Worm (Caenorhabditis elegans) whole organism, L4 larva: Measurements from ENCODE around the gene F59B10.4.

Source experiments
- D1046.2 ChIP-seq: fragments of 200-800 bp; sonication (Bioruptor generic); IDR thresholded peaks from 2 replicates; pipeline ENCODE4 v1.3.6; 2022; ENCODE audit warnings: missing genetic modification characterization, missing compliant biosample characterization
- F10B5.3 ChIP-seq: sonication (generic microtip); optimal IDR thresholded peaks from 2 replicates; lab custom pipeline; 2016; ENCODE audit warnings: mild to moderate bottlenecking, missing genetic modification characterization, missing compliant biosample characterization
- F44E2.7 ChIP-seq: fragments of 200-800 bp; sonication (Bioruptor generic); IDR thresholded peaks from 2 replicates; pipeline ENCODE4 v2.1.2; 2022; ENCODE audit warnings: missing genetic modification characterization, missing compliant biosample characterization
- F49E8.2 ChIP-seq: sonication (generic microtip); optimal IDR thresholded peaks from 2 replicates; lab custom pipeline; 2016; ENCODE audit warnings: missing compliant biosample characterization, mild to moderate bottlenecking, missing genetic modification characterization, borderline replicate concordance
- R02D3.7 ChIP-seq: fragments of 150-350 bp; sonication (generic microtip); optimal IDR thresholded peaks from 3 replicates; lab custom pipeline; 2014; ENCODE audit warnings: missing biosample characterization, missing genetic modification characterization
- T26A8.4 ChIP-seq: fragments of 200-800 bp; sonication (Bioruptor generic); IDR thresholded peaks from 2 replicates; pipeline ENCODE4 v1.3.6; 2022; ENCODE audit warnings: missing genetic modification characterization, missing compliant biosample characterization
- Y48G9A.11 ChIP-seq: fragments of 200-800 bp; sonication (Bioruptor generic); IDR thresholded peaks from 2 replicates; pipeline ENCODE4 v1.3.6; 2022; ENCODE audit warnings: missing genetic modification reagents, missing genetic modification characterization, missing compliant biosample characterization
- Y5F2A.4 ChIP-seq: fragments of 200-800 bp; sonication (Bioruptor generic); optimal IDR thresholded peaks from 2 replicates; lab custom pipeline; 2018; ENCODE audit warnings: mild to moderate bottlenecking, missing genetic modification characterization, missing compliant biosample characterization
- attf-4 ChIP-seq: sonication (generic microtip); optimal IDR thresholded peaks from 3 replicates; lab custom pipeline; 2017; ENCODE audit warnings: missing biosample characterization, missing genetic modification characterization
- ceh-28 ChIP-seq: fragments of 150-350 bp; optimal IDR thresholded peaks from 2 replicates; lab custom pipeline; 2014; ENCODE audit warnings: missing biosample characterization, missing genetic modification reagents, missing genetic modification characterization
- ceh-32 ChIP-seq: sonication (generic microtip); optimal IDR thresholded peaks from 2 replicates; lab custom pipeline; 2016; ENCODE audit warnings: mild to moderate bottlenecking, missing genetic modification characterization, missing compliant biosample characterization; ENCODE audit not compliant: poor library complexity
- ctbp-1 ChIP-seq: fragments of 200-800 bp; sonication (Bioruptor generic); IDR thresholded peaks from 2 replicates; pipeline ENCODE4 v1.3.6; 2022; ENCODE audit warnings: missing genetic modification reagents, missing genetic modification characterization, missing compliant biosample characterization
- daf-12 ChIP-seq: fragments of 150-350 bp; optimal IDR thresholded peaks from 2 replicates; lab custom pipeline; 2014; ENCODE audit warnings: missing biosample characterization, missing genetic modification reagents, missing genetic modification characterization
- daf-19 ChIP-seq: fragments of 200-800 bp; sonication (Bioruptor generic); conservative IDR thresholded peaks from 2 replicates; pipeline ENCODE4 v1.3.6; 2022; ENCODE audit warnings: missing genetic modification characterization, missing compliant biosample characterization
- dpl-1 ChIP-seq: fragments of 150-350 bp; optimal IDR thresholded peaks from 2 replicates; lab custom pipeline; 2014; ENCODE audit warnings: missing biosample characterization, missing genetic modification reagents, missing genetic modification characterization
- duxl-1 ChIP-seq: sonication (generic microtip); optimal IDR thresholded peaks from 2 replicates; lab custom pipeline; 2016; ENCODE audit warnings: mild to moderate bottlenecking, missing genetic modification characterization, moderate library complexity, missing compliant biosample characterization; ENCODE audit not compliant: poor library complexity
- dve-1 ChIP-seq: sonication (generic microtip); optimal IDR thresholded peaks from 2 replicates; lab custom pipeline; 2017; ENCODE audit warnings: antibody characterized with exemption, mild to moderate bottlenecking, missing genetic modification characterization, missing compliant biosample characterization; ENCODE audit not compliant: insufficient read depth
- egl-27 ChIP-seq: sonication (generic microtip); optimal IDR thresholded peaks from 3 replicates; lab custom pipeline; 2017; ENCODE audit warnings: missing biosample characterization, missing genetic modification reagents, missing genetic modification characterization
- fkh-10 ChIP-seq: fragments of 150-350 bp; optimal IDR thresholded peaks from 2 replicates; lab custom pipeline; 2014; ENCODE audit warnings: missing biosample characterization, missing genetic modification reagents, missing genetic modification characterization
- gei-8 ChIP-seq: fragments of 200-800 bp; sonication (Bioruptor generic); optimal IDR thresholded peaks from 2 replicates; lab custom pipeline; 2018; ENCODE audit warnings: mild to moderate bottlenecking, missing genetic modification characterization, missing compliant biosample characterization
- hif-1 ChIP-seq, 2 experiments: sonication (generic microtip); optimal IDR thresholded peaks; 2 replicates each; lab custom pipeline; 2016 to 2017; ENCODE audit warnings: missing compliant biosample characterization in 2 of 2, missing genetic modification characterization in 2 of 2, missing genetic modification reagents in 2 of 2, missing genotype in 2 of 2, mild to moderate bottlenecking in 1 of 2
- hlh-11 ChIP-seq: fragments of 200-800 bp; sonication (Bioruptor generic); optimal IDR thresholded peaks from 2 replicates; lab custom pipeline; 2018; ENCODE audit warnings: mild to moderate bottlenecking, missing genetic modification characterization, missing compliant biosample characterization
- hmg-1.1 ChIP-seq: fragments of 200-800 bp; sonication (Bioruptor generic); IDR thresholded peaks from 2 replicates; pipeline ENCODE4 v1.3.6; 2022; ENCODE audit warnings: missing genetic modification reagents, missing genetic modification characterization, missing compliant biosample characterization
- lin-1 ChIP-seq: fragments of 200-800 bp; sonication (Bioruptor generic); IDR thresholded peaks from 2 replicates; pipeline ENCODE4 v1.3.6; 2022; ENCODE audit warnings: missing genetic modification reagents, missing genetic modification characterization, missing compliant biosample characterization
- lin-13 ChIP-seq: fragments of 150-350 bp; optimal IDR thresholded peaks from 2 replicates; lab custom pipeline; 2014; ENCODE audit warnings: missing biosample characterization, missing genetic modification reagents, missing genetic modification characterization
- lin-38 ChIP-seq: fragments of 200-800 bp; sonication (Bioruptor generic); IDR thresholded peaks from 2 replicates; pipeline ENCODE4 v1.3.6; 2022; ENCODE audit warnings: missing genetic modification reagents, missing genetic modification characterization, missing compliant biosample characterization
- mdl-1 ChIP-seq, 2 experiments: fragments of 150-350 bp in 1 of 2; sonication (generic microtip) in 1 of 2; optimal IDR thresholded peaks; 2 replicates each; lab custom pipeline; 2014 to 2017; ENCODE audit warnings: missing biosample characterization in 2 of 2, missing genetic modification characterization in 2 of 2
- mep-1 ChIP-seq: fragments of 150-350 bp; sonication (generic microtip); optimal IDR thresholded peaks from 3 replicates; lab custom pipeline; 2014; ENCODE audit warnings: missing biosample characterization, missing genetic modification characterization
- mxl-3 ChIP-seq: fragments of 200-800 bp; sonication (Bioruptor generic); optimal IDR thresholded peaks from 2 replicates; lab custom pipeline; 2018; ENCODE audit warnings: mild to moderate bottlenecking, missing genetic modification characterization, missing compliant biosample characterization
- nhr-11 ChIP-seq: fragments of 150-350 bp; optimal IDR thresholded peaks from 2 replicates; lab custom pipeline; 2014; ENCODE audit warnings: missing biosample characterization, missing genetic modification characterization
- nhr-237 ChIP-seq: sonication (generic microtip); optimal IDR thresholded peaks from 2 replicates; lab custom pipeline; 2017; ENCODE audit warnings: missing biosample characterization, missing genetic modification characterization
- nhr-28 ChIP-seq: fragments of 150-350 bp; optimal IDR thresholded peaks from 2 replicates; lab custom pipeline; 2014; ENCODE audit warnings: missing biosample characterization, missing genetic modification characterization
- nhr-42 ChIP-seq: fragments of 200-800 bp; sonication (Bioruptor generic); IDR thresholded peaks from 2 replicates; pipeline ENCODE4 v1.3.6; 2022; ENCODE audit warnings: missing genetic modification characterization, missing compliant biosample characterization
- nhr-48 ChIP-seq: sonication (generic microtip); optimal IDR thresholded peaks from 2 replicates; lab custom pipeline; 2016; ENCODE audit warnings: mild to moderate bottlenecking, missing genetic modification characterization, missing compliant biosample characterization
- nhr-77 ChIP-seq: fragments of 150-350 bp; optimal IDR thresholded peaks from 2 replicates; lab custom pipeline; 2014; ENCODE audit warnings: missing biosample characterization, missing genetic modification characterization
- php-3 ChIP-seq: fragments of 200-800 bp; sonication (Bioruptor generic); IDR thresholded peaks from 2 replicates; pipeline ENCODE4 v1.3.6; 2022; ENCODE audit warnings: missing genetic modification reagents, missing genetic modification characterization, missing compliant biosample characterization
- pqm-1 ChIP-seq: sonication (generic microtip); optimal IDR thresholded peaks from 2 replicates; lab custom pipeline; 2017; ENCODE audit warnings: missing biosample characterization, missing genetic modification characterization
- rbr-2 ChIP-seq: sonication (generic microtip); optimal IDR thresholded peaks from 2 replicates; lab custom pipeline; 2016; ENCODE audit warnings: missing genotype, missing genetic modification characterization, missing compliant biosample characterization
- saeg-2 ChIP-seq: fragments of 200-800 bp; sonication (Bioruptor generic); IDR thresholded peaks from 2 replicates; pipeline ENCODE4 v1.3.6; 2022; ENCODE audit warnings: missing genetic modification reagents, missing genetic modification characterization, missing compliant biosample characterization
- sdz-12 ChIP-seq: fragments of 200-800 bp; sonication (Bioruptor generic); optimal IDR thresholded peaks from 2 replicates; lab custom pipeline; 2018; ENCODE audit warnings: mild to moderate bottlenecking, missing genetic modification characterization, missing compliant biosample characterization
- skn-1 ChIP-seq: fragments of 150-350 bp; optimal IDR thresholded peaks from 2 replicates; lab custom pipeline; 2014; ENCODE audit warnings: missing biosample characterization, missing genetic modification characterization
- snpc-1.2 ChIP-seq: fragments of 200-800 bp; sonication (Bioruptor generic); IDR thresholded peaks from 2 replicates; pipeline ENCODE4 v1.3.6; 2022; ENCODE audit warnings: missing genetic modification reagents, missing genetic modification characterization, missing compliant biosample characterization
- snpc-4 ChIP-seq: fragments of 150-350 bp; optimal IDR thresholded peaks from 2 replicates; lab custom pipeline; 2014; ENCODE audit warnings: missing biosample characterization, missing genetic modification characterization
- spr-3 ChIP-seq: fragments of 200-800 bp; sonication (Bioruptor generic); optimal IDR thresholded peaks from 2 replicates; lab custom pipeline; 2018; ENCODE audit warnings: mild to moderate bottlenecking, missing genetic modification characterization, missing compliant biosample characterization
- tag-97 ChIP-seq: fragments of 200-800 bp; sonication (Bioruptor generic); IDR thresholded peaks from 2 replicates; pipeline ENCODE4 v1.3.6; 2022; ENCODE audit warnings: missing genetic modification characterization, missing compliant biosample characterization
- tra-1 ChIP-seq: fragments of 200-800 bp; sonication (Bioruptor generic); IDR thresholded peaks from 2 replicates; pipeline ENCODE4 v1.3.6; 2022; ENCODE audit warnings: missing genetic modification reagents, missing genetic modification characterization, missing compliant biosample characterization
- vab-7 ChIP-seq: fragments of 200-800 bp; sonication (Bioruptor generic); IDR thresholded peaks from 2 replicates; pipeline ENCODE4 v1.3.6; 2022; ENCODE audit warnings: missing genetic modification reagents, missing genetic modification characterization, missing compliant biosample characterization
- zag-1 ChIP-seq: fragments of 150-350 bp; optimal IDR thresholded peaks from 2 replicates; lab custom pipeline; 2014; ENCODE audit warnings: missing biosample characterization, missing genetic modification characterization
- zfp-2 ChIP-seq: sonication (generic microtip); optimal IDR thresholded peaks from 2 replicates; lab custom pipeline; 2016; ENCODE audit warnings: mild to moderate bottlenecking, missing genetic modification characterization, missing compliant biosample characterization
- zip-11 ChIP-seq: fragments of 200-800 bp; sonication (Bioruptor generic); IDR thresholded peaks from 2 replicates; pipeline ENCODE4 v1.3.6; 2022; ENCODE audit warnings: missing genetic modification characterization, missing compliant biosample characterization
- zip-2 ChIP-seq: fragments of 150-350 bp; optimal IDR thresholded peaks from 2 replicates; lab custom pipeline; 2014; ENCODE audit warnings: missing biosample characterization, missing genetic modification characterization

F59B10.4 gene

ce11 chrII:10541923-10542486 lies 23.1 kb upstream of the F59B10.4 start, which contains the start of gene pro-1 (continued):
- TF ChIP-seq lin-1 (GFP tag; lab: Robert Waterston, UW): peak; percentile 72
- TF ChIP-seq zag-1: no peak
- TF ChIP-seq hif-1 (tag; optimal IDR thresholded peaks at IDR 0.05; lab: Kevin White, UChicago): peak in 1 of 2 experiments; percentile 84
- no peak for TF ChIP-seq F10B5.3 (tag; lab: Kevin White, UChicago)
- no peak for TF ChIP-seq pqm-1 (tag; lab: Kevin White, UChicago)
- peak; percentile 62 for TF ChIP-seq rbr-2
- TF ChIP-seq gei-8 (GFP tag; lab: Kevin White, UChicago): peak; percentile 12
- TF ChIP-seq duxl-1 (tag; lab: Kevin White, UChicago): peak; percentile 83
- peak; percentile 52 for TF ChIP-seq ceh-28 (tag; lab: Kevin White, UChicago)
- peak; percentile 72; the same call in 1 of the 2 replicates for TF ChIP-seq tag-97 (GFP tag; lab: Robert Waterston, UW)
- peak; percentile 89; the same call in 1 of the 2 replicates for TF ChIP-seq D1046.2 (GFP tag; lab: Robert Waterston, UW)
- TF ChIP-seq R02D3.7 (tag; lab: Kevin White, UChicago): peak; percentile 80
- peak; percentile 98 for TF ChIP-seq sdz-12 (GFP tag; lab: Kevin White, UChicago)
- no peak for TF ChIP-seq egl-27 (tag; lab: Kevin White, UChicago)
- TF ChIP-seq attf-4 (tag; lab: Kevin White, UChicago): no peak
- peak; percentile 6 for TF ChIP-seq lin-13 (GFP tag; lab: Kevin White, UChicago)
- peak; percentile 84 for TF ChIP-seq lin-38 (GFP tag; lab: Robert Waterston, UW)
- peak; percentile 35; the same call in 1 of the 2 replicates for TF ChIP-seq zip-11
- no peak for TF ChIP-seq F44E2.7
- TF ChIP-seq snpc-4 (tag; lab: Kevin White, UChicago): no peak
- TF ChIP-seq skn-1 (tag; lab: Kevin White, UChicago): no peak
- peak; percentile 80 for TF ChIP-seq hmg-1.1
- TF ChIP-seq nhr-77 (tag; lab: Kevin White, UChicago): peak; percentile 72
- TF ChIP-seq nhr-28 (tag; lab: Kevin White, UChicago): peak; percentile 47
- no peak for TF ChIP-seq nhr-237 (tag; lab: Kevin White, UChicago)
- TF ChIP-seq mep-1 (tag; lab: Kevin White, UChicago): peak; percentile 98
- TF ChIP-seq dpl-1: peak; percentile 58
- TF ChIP-seq ceh-32: no peak
- TF ChIP-seq F49E8.2: no peak
- TF ChIP-seq mxl-3 (GFP tag; lab: Kevin White, UChicago): no peak
- peak; percentile 22 for TF ChIP-seq nhr-48 (tag; lab: Kevin White, UChicago)
- TF ChIP-seq ctbp-1 (GFP tag; lab: Robert Waterston, UW): peak; percentile 96
- TF ChIP-seq daf-19 (GFP tag; lab: Robert Waterston, UW): peak; percentile 78
- TF ChIP-seq zip-2: peak; percentile 61
- TF ChIP-seq daf-12: no peak
- peak; percentile 48 for TF ChIP-seq spr-3 (GFP tag; lab: Kevin White, UChicago)
- TF ChIP-seq zfp-2 (tag; lab: Kevin White, UChicago): no peak
- no peak for TF ChIP-seq fkh-10 (GFP tag; lab: Kevin White, UChicago)
- TF ChIP-seq mdl-1 (tag; optimal IDR thresholded peaks at IDR 0.05; lab: Kevin White, UChicago): peak; percentile 6 to 13
- TF ChIP-seq nhr-42 (GFP tag; lab: Robert Waterston, UW): peak; percentile 78
- 0 out of 2 replicates have a peak, but pooled peaks have one; percentile 68 for TF ChIP-seq vab-7 (GFP tag; lab: Robert Waterston, UW)
- no peak for TF ChIP-seq Y5F2A.4 (GFP tag; lab: Kevin White, UChicago)
- TF ChIP-seq snpc-1.2: peak; percentile 85
- TF ChIP-seq php-3 (GFP tag; lab: Robert Waterston, UW): peak; percentile 80
- TF ChIP-seq nhr-11 (tag; lab: Kevin White, UChicago): peak; percentile 61
- peak; percentile 56; the same call in 1 of the 2 replicates for TF ChIP-seq Y48G9A.11 (GFP tag; lab: Robert Waterston, UW)
- peak; percentile 83 for TF ChIP-seq saeg-2 (GFP tag; lab: Robert Waterston, UW)
- TF ChIP-seq tra-1: peak; percentile 65
- TF ChIP-seq hlh-11: peak; percentile 76
- peak; percentile 90 for TF ChIP-seq dve-1 (tag; lab: Kevin White, UChicago)
- TF ChIP-seq T26A8.4: peak; percentile 95
